Worm (Caenorhabditis elegans): Measurements from ENCODE around the gene C56C10.9.

Gene C56C10.9

DNA sequence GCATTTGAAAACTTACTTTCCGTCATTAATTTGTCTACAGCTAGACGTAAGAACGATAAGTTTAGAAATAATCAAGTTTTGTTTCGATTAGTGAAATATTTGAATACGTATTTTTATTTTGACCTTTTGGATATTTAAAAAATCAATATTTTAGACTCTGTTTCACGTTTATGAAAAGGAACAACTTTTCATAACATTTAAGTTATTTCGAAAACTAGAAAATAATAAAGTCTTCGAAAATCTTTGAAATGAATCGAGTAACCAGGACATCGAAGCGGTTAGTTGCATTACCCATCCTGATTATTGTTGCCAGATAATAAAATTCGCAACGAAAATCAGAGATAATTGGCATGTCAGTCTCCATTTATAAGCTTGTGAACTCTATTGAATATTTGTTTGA is 10.9 kb downstream of the C56C10.9 start, which contains the start of gene C56C10.6:
C56C10.6 (minus strand) TSS at position 101 of the 400 bp plus-strand sequence.
- TF ChIP-seq ztf-4 (tag; optimal IDR thresholded peaks at IDR 0.05) (no peak), nhr-67 (tag; optimal IDR thresholded peaks at IDR 0.05) (no peak), jun-1 (tag; optimal IDR thresholded peaks at IDR 0.05) (no peak), egl-27 (tag; optimal IDR thresholded peaks at IDR 0.05) (no peak), lin-15B (tag; optimal IDR thresholded peaks at IDR 0.05) (no peak), ZK546.5 (tag; optimal IDR thresholded peaks at IDR 0.05) (no peak)

DNA sequence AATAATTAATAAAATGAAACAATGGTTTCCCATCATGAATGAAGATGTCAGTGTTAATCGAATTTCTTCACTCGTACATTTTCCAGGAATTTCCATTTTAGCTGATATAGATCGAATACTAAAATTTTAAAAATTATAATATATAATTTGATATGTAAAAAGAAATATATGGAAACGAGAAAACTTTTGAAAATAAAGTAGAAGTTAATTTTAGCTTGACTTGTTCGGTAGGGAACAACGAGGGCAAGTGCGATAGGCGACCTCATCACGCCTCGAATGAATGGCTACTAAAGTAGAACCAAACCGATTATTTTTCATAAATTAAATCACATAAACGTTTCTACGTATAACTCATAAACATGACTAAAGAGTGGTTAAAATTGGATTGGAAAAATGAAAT is 13.8 kb downstream of the C56C10.9 start, which contains the start of gene sra-31:
sra-31 (minus strand) TSS at position 101 of the 400 bp plus-strand sequence.
- no peak for TF ChIP-seq fkh-2 (tag; optimal IDR thresholded peaks at IDR 0.05)

DNA sequence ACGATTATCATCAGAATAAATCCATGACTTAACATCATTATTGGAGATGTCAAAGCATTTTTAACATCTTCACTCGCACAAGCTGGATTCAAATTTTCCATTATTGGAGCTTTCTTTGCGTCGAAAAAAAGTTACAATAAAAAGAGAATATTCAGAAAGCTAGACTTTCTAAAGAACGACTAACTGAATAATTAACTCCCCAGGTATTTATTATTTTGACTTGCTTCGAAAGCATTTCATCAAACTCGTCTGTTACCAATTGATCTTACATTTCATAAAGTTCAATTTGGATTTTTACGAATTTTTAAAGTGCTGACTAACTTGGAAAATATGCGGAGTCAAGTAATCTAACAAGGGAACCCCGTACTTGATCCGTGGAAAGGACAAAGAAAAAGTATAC is 16.5 kb downstream of the C56C10.9 start, which contains the start of gene sra-29:
sra-29 (minus strand) TSS at position 101 of the 400 bp plus-strand sequence.
- no peak for TF ChIP-seq sea-2 (GFP tag; optimal IDR thresholded peaks at IDR 0.05)
- no peak for TF ChIP-seq nhr-28 (tag; optimal IDR thresholded peaks at IDR 0.05)

DNA sequence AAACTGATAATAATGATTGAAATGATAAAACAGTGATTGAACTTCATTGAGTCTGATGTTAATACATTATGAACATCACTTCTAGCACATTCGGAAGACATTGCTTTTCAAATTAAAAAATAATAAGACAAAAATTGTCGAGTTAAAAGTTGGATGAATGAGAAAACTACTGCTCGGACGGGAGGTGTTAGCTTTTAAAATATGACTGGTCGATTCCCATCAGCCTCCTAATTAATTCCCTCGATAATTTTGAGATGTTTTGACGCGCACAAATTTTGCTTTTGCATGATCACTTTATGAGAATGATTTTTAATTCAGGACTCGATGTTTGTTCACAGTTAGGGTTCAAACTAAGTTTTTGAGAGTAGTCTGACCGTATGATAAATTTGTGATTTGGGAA is 18.5 kb downstream of the C56C10.9 start, which contains the start of gene sra-28:
sra-28 (minus strand) TSS at position 101 of the 400 bp plus-strand sequence.
- no peak for TF ChIP-seq lin-15B (tag; optimal IDR thresholded peaks at IDR 0.05)
- TF ChIP-seq lsy-12 (tag; optimal IDR thresholded peaks at IDR 0.05) = no peak
- no peak for TF ChIP-seq nhr-12 (tag; optimal IDR thresholded peaks at IDR 0.05)
- TF ChIP-seq ZK546.5 (tag; optimal IDR thresholded peaks at IDR 0.05) = no peak

DNA sequence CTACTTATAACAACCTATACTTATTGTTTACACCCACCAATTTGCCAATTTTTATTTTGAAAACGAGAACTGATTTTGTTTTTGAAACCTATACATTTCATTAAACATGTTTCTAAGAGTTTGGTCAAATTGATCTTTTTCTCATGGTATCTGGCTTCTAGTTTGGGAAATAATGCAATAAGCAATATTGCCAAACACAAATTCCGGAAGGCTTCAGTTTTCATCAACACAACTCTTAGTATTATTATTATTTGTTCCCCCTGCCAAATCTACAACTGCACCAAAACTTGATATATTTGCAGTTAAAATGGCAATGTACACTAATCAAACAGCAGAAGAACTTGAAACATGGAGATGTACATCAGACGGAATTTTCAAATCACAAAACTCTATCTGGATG is 23.4 kb downstream of the C56C10.9 start, which contains the start of gene sra-27:
sra-27 (plus strand) TSS at position 301 of the 400 bp plus-strand sequence.
- TF ChIP-seq snpc-4 (tag; optimal IDR thresholded peaks at IDR 0.05) = no peak
- no peak for TF ChIP-seq ceh-28 (tag; optimal IDR thresholded peaks at IDR 0.05)
- TF ChIP-seq nhr-237 (tag; optimal IDR thresholded peaks at IDR 0.05) = no peak
- TF ChIP-seq jun-1 (tag; optimal IDR thresholded peaks at IDR 0.05) = no peak

DNA sequence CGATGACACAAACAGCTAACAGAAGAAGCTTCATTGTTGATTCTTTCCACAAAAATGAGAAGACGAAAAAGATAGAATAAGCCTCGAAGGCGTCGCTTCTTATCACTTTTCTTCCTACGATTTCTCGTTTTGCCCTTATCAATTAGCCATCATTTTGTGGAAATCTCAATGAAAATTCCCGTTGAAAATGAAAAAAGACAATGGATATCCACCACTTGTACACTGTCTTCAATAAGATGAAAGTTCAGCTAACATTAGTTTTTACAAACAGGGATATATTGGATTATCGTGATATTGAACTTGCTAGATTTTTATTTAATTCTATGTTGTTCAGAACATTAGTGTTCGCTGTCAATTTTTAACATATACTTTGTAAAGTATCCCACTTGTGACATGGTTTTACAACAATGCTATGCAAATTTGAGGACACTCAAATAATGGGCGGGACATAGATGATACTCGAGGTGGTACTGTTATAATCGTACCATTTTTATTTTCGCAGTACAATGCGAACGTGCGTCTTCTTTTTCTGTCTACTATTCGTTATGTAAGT is 25.4 kb downstream of the C56C10.9 start, which contains the start of the genes F18C5.5 and F18C5.9:
F18C5.5 (minus strand) TSS at position 101 of the 553 bp plus-strand sequence.
F18C5.9 (plus strand) TSS at position 503 of the 553 bp plus-strand sequence.
- no peak for TF ChIP-seq skn-1 (tag; optimal IDR thresholded peaks at IDR 0.05)
- TF ChIP-seq nhr-23 (tag; optimal IDR thresholded peaks at IDR 0.05) = no peak
- TF ChIP-seq egl-5 (tag; optimal IDR thresholded peaks at IDR 0.05) = no peak

DNA sequence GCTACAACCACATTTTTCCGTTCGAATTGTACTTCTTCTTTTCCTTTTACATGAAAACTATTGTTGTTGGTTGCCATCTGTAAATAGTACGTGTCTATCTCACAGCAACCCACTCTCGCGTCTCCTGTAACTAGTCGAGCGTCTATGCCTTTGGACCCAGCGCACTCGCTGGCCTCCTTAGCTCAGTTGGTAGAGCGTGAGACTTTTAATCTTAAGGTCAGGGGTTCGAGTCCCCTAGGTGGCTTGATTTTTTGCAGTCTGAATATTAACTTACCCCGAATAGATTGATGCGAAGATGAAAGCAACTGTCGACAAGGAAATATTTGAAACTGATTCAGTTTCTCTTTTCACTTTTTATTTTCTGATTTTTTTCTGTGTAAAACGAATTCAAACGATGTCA is 27.1 kb downstream of the C56C10.9 start, which contains the start of gene mpz-3:
mpz-3 (minus strand) TSS at position 320 of the 400 bp plus-strand sequence.
- TF ChIP-seq ZK546.5 (tag; optimal IDR thresholded peaks at IDR 0.05) = no peak
- TF ChIP-seq nhr-12 (tag; optimal IDR thresholded peaks at IDR 0.05) = no peak
- TF ChIP-seq ztf-11 (tag; optimal IDR thresholded peaks at IDR 0.05) = no peak
- TF ChIP-seq unc-62 (GFP tag; optimal IDR thresholded peaks at IDR 0.05) = no peak
- TF ChIP-seq pha-4 (tag; optimal IDR thresholded peaks at IDR 0.05) = peak; percentile 56
- TF ChIP-seq mdl-1 (tag; optimal IDR thresholded peaks at IDR 0.05) = no peak
- TF ChIP-seq zag-1 (tag; optimal IDR thresholded peaks at IDR 0.05) = no peak
- no peak for TF ChIP-seq nhr-28 (tag; optimal IDR thresholded peaks at IDR 0.05)
- TF ChIP-seq nhr-43 (tag; optimal IDR thresholded peaks at IDR 0.05; ENCODE audit: poor library complexity, severe bottlenecking) = peak; percentile 56
- peak; percentile 73 for TF ChIP-seq lin-39 (tag; optimal IDR thresholded peaks at IDR 0.05)
- no peak for TF ChIP-seq egl-5 (tag; optimal IDR thresholded peaks at IDR 0.05)
- TF ChIP-seq lsy-12 (tag; optimal IDR thresholded peaks at IDR 0.05) = peak; percentile 42
- no peak for TF ChIP-seq nhr-23 (tag; optimal IDR thresholded peaks at IDR 0.05)
- TF ChIP-seq lin-15B (tag; optimal IDR thresholded peaks at IDR 0.05) = no peak
- TF ChIP-seq R02D3.7 (tag; optimal IDR thresholded peaks at IDR 0.05) = no peak
- no peak for TF ChIP-seq ceh-28 (tag; optimal IDR thresholded peaks at IDR 0.05)
- TF ChIP-seq jun-1 (tag; optimal IDR thresholded peaks at IDR 0.05) = no peak
- TF ChIP-seq nhr-76 (tag; optimal IDR thresholded peaks at IDR 0.05) = no peak
- TF ChIP-seq ztf-4 (tag; optimal IDR thresholded peaks at IDR 0.05) = no peak
- TF ChIP-seq ceh-16 (tag; optimal IDR thresholded peaks at IDR 0.05) = no peak
- TF ChIP-seq ama-1 (optimal IDR thresholded peaks at IDR 0.05) = peak; percentile 23
- no peak for TF ChIP-seq unc-39 (tag; optimal IDR thresholded peaks at IDR 0.05)
- peak; percentile 8 for TF ChIP-seq tbx-2 (tag; optimal IDR thresholded peaks at IDR 0.05)
- no peak for TF ChIP-seq mml-1 (tag; optimal IDR thresholded peaks at IDR 0.05)
- peak; percentile 17 for TF ChIP-seq elt-2 (tag; optimal IDR thresholded peaks at IDR 0.05)
- TF ChIP-seq nfya-1 (tag; optimal IDR thresholded peaks at IDR 0.05; ENCODE audit: insufficient read depth) = peak; percentile 9
- TF ChIP-seq nhr-237 (tag; optimal IDR thresholded peaks at IDR 0.05) = no peak
